1 worm cellular context compared by ENCODE assay signal in genomic region chrIV:11469698-11470591, ce11.
TF ChIP-seq lines count a peak whose summit lies in the region.

C10C6.13 (minus strand) TSS chrIV:11469748.
wht-2 (plus strand) TSS chrIV:11470436.

TF ChIP-seq in whole organism, L4 larva, 104 proteins besides CTCF, POLR2A, EP300 and RAD21 (continued from another document):
- TF ChIP-seq daf-19 (GFP tag; conservative IDR thresholded peaks at IDR 0.05; lab: Robert Waterston, UW) (no peak), nhr-28 (tag; optimal IDR thresholded peaks at IDR 0.05; lab: Kevin White, UChicago) (peak; percentile 81), ceh-20 (GFP tag; IDR thresholded peaks at IDR 0.05; lab: Robert Waterston, UW) (no peak), pqm-1 (tag; optimal IDR thresholded peaks at IDR 0.05; lab: Kevin White, UChicago) (peak; percentile 82)
